Fruit fly (Drosophila melanogaster): ENCODE results near the gene Icmt.

Icmt gene

dm6 chr3L:13022160-13022853, 4.2 kb downstream of the Icmt start, which contains the start of gene Adk2 (continued):
- TF ChIP-seq ken (GFP tag; IDR thresholded peaks at IDR 0.05) (0 out of 3 replicates have a peak, but pooled peaks have one; percentile 39), bab2 (GFP tag; optimal IDR thresholded peaks at IDR 0.05) (no peak), YL-1 (GFP tag; optimal IDR thresholded peaks at IDR 0.05) (peak; percentile 66), sisA (GFP tag; IDR thresholded peaks at IDR 0.05) (peak; percentile 47), vnd (GFP tag; IDR thresholded peaks at IDR 0.05; ENCODE audit: partially characterized antibody) (no peak), CG2199 (GFP tag; IDR thresholded peaks at IDR 0.05) (0 out of 3 replicates have a peak, but pooled peaks have one; percentile 19), CG7556 (GFP tag; optimal IDR thresholded peaks at IDR 0.05) (no peak), sens (GFP tag) (peak; percentile 73), Gsc (GFP tag; IDR thresholded peaks at IDR 0.05) (no peak), ranshi (GFP tag; IDR thresholded peaks at IDR 0.05) (peak; percentile 55; the same call in 1 of the 2 replicates), unpg (GFP tag; optimal IDR thresholded peaks at IDR 0.05) (no peak), CG12659 (GFP tag; optimal IDR thresholded peaks at IDR 0.05) (peak; percentile 5), fd3F (GFP tag; optimal IDR thresholded peaks at IDR 0.05) (no peak), CG10543 (GFP tag; optimal IDR thresholded peaks at IDR 0.05) (peak; percentile 27), Atf-2 (GFP tag; optimal IDR thresholded peaks at IDR 0.05) (no peak), Lhr (GFP tag; optimal IDR thresholded peaks at IDR 0.05) (peak; percentile 31), CG12744 (GFP tag; optimal IDR thresholded peaks at IDR 0.05) (no peak), exex (tag; optimal IDR thresholded peaks at IDR 0.05) (peak; percentile 44), HLH3B (GFP tag; IDR thresholded peaks at IDR 0.05) (no peak), CG17328 (GFP tag; IDR thresholded peaks at IDR 0.05) (peak; percentile 13; the same call in 1 of the 2 replicates), HmgD (GFP tag; optimal IDR thresholded peaks at IDR 0.05) (peak; percentile 12), CG16813 (GFP tag; IDR thresholded peaks at IDR 0.05; ENCODE audit: partially characterized antibody) (no peak; the same call in 2 of the 3 replicates), Sin3A (optimal IDR thresholded peaks at IDR 0.05) (no peak), CG3726 (GFP tag; IDR thresholded peaks at IDR 0.05) (peak; percentile 58; the same call in 1 of the 3 replicates), CG34422 (GFP tag; IDR thresholded peaks at IDR 0.05) (peak; percentile 69; the same call in 2 of the 3 replicates), gro (GFP tag; optimal IDR thresholded peaks at IDR 0.05) (peak; percentile 28), lab (GFP tag; optimal IDR thresholded peaks at IDR 0.05) (peak; percentile 22), twi (tag; optimal IDR thresholded peaks at IDR 0.05) (peak; percentile 4), CG11504 (tag; optimal IDR thresholded peaks at IDR 0.05) (peak; percentile 22), CG4820 (GFP tag; optimal IDR thresholded peaks at IDR 0.05) (no peak), ci (GFP tag; IDR thresholded peaks at IDR 0.05) (peak; percentile 71), CG8290 (GFP tag; optimal IDR thresholded peaks at IDR 0.05) (no peak), CG8290 (tag; optimal IDR thresholded peaks at IDR 0.05) (peak in 1 of 2 experiments; percentile 55), grn (GFP tag; optimal IDR thresholded peaks at IDR 0.05) (no peak), CG18619 (GFP tag; optimal IDR thresholded peaks at IDR 0.05) (no peak), Dip2 (GFP tag; IDR thresholded peaks at IDR 0.05) (no peak), CG14667 (GFP tag; IDR thresholded peaks at IDR 0.05) (peak; percentile 51; the same call in 1 of the 2 replicates), CG33213 (GFP tag; optimal IDR thresholded peaks at IDR 0.05) (peak; percentile 25), odd (GFP tag; optimal IDR thresholded peaks at IDR 0.05) (no peak), eve (GFP tag; optimal IDR thresholded peaks at IDR 0.05) (peak in 1 of 2 experiments; percentile 30), CG12299 (tag; optimal IDR thresholded peaks at IDR 0.05) (no peak), CG4854 (GFP tag; optimal IDR thresholded peaks at IDR 0.05) (no peak), CG17385 (GFP tag; optimal IDR thresholded peaks at IDR 0.05) (no peak), da (GFP tag; optimal IDR thresholded peaks at IDR 0.05) (no peak), CG42726 (GFP tag; IDR thresholded peaks at IDR 0.05; ENCODE audit: partially characterized antibody) (0 out of 2 replicates have a peak, but pooled peaks have one; percentile 56), CG16779 (GFP tag; IDR thresholded peaks at IDR 0.05) (no peak), CHES-1-like (GFP tag; optimal IDR thresholded peaks at IDR 0.05) (no peak), Mes4 (GFP tag; optimal IDR thresholded peaks at IDR 0.05) (peak; percentile 11), sr (GFP tag; IDR thresholded peaks at IDR 0.05) (0 out of 3 replicates have a peak, but pooled peaks have one; percentile 43), CG6654 (GFP tag; optimal IDR thresholded peaks at IDR 0.05) (no peak)

Measured in whole organism, embryonic.